Fruit fly (Drosophila melanogaster): ENCODE data around the gene PGRP-LD.

The PGRP-LD gene

dm6 chr3L:5768532-5769497, 11.0 kb upstream of the PGRP-LD start, which contains the start of the genes Ppat-Dpck and scny (continued):
- no peak for TF ChIP-seq crc (GFP tag; optimal IDR thresholded peaks at IDR 0.05)
- no peak for TF ChIP-seq CG1233 (GFP tag; optimal IDR thresholded peaks at IDR 0.05)
- TF ChIP-seq CG2889 (GFP tag; IDR thresholded peaks at IDR 0.05) = no peak
- TF ChIP-seq CG34224 (GFP tag; IDR thresholded peaks at IDR 0.05; ENCODE audit: partially characterized antibody) = peak; percentile 94
- TF ChIP-seq HmgD (GFP tag; optimal IDR thresholded peaks at IDR 0.05) = peak; percentile 5
- TF ChIP-seq Nf-YC (tag; optimal IDR thresholded peaks at IDR 0.05) = peak; percentile 49
- no peak for TF ChIP-seq Side (GFP tag; optimal IDR thresholded peaks at IDR 0.05)
- TF ChIP-seq Sox102F (GFP tag; optimal IDR thresholded peaks at IDR 0.05) = no peak
- no peak for TF ChIP-seq Dek (tag; optimal IDR thresholded peaks at IDR 0.05)
- no peak for TF ChIP-seq CG17359 (tag; optimal IDR thresholded peaks at IDR 0.05)
- TF ChIP-seq ash1 (GFP tag; optimal IDR thresholded peaks at IDR 0.05) = no peak
- TF ChIP-seq chn (GFP tag; optimal IDR thresholded peaks at IDR 0.05) = no peak
- TF ChIP-seq Usf (GFP tag; optimal IDR thresholded peaks at IDR 0.05) = no peak
- TF ChIP-seq shn (GFP tag; optimal IDR thresholded peaks at IDR 0.05) = no peak
- TF ChIP-seq trem (tag; optimal IDR thresholded peaks at IDR 0.05) = peak; percentile 100
- peak; percentile 16 for TF ChIP-seq CG12155 (GFP tag; optimal IDR thresholded peaks at IDR 0.05)
- TF ChIP-seq CG13123 (GFP tag; optimal IDR thresholded peaks at IDR 0.05) = no peak
- TF ChIP-seq CG33557 (GFP tag; optimal IDR thresholded peaks at IDR 0.05) = peak; percentile 35
- TF ChIP-seq sens (GFP tag) = peak; percentile 85
- no peak for TF ChIP-seq CG6175 (GFP tag; IDR thresholded peaks at IDR 0.05)
- no peak for TF ChIP-seq ara (GFP tag; IDR thresholded peaks at IDR 0.05)
- peak; percentile 97 for TF ChIP-seq CG13287 (GFP tag; IDR thresholded peaks at IDR 0.05; ENCODE audit: partially characterized antibody)
- TF ChIP-seq stc (GFP tag; IDR thresholded peaks at IDR 0.05) = no peak
- no peak for TF ChIP-seq Awh (GFP tag; IDR thresholded peaks at IDR 0.05)
- TF ChIP-seq Mad (GFP tag; optimal IDR thresholded peaks at IDR 0.05) = no peak
- TF ChIP-seq CG12744 (GFP tag; optimal IDR thresholded peaks at IDR 0.05) = no peak
- TF ChIP-seq sima (GFP tag; optimal IDR thresholded peaks at IDR 0.05) = no peak
- no peak for TF ChIP-seq Ada2b (GFP tag; IDR thresholded peaks at IDR 0.05)
- TF ChIP-seq CG17385 (GFP tag; optimal IDR thresholded peaks at IDR 0.05) = peak; percentile 14
- TF ChIP-seq CG10431 (GFP tag; optimal IDR thresholded peaks at IDR 0.05) = no peak
- TF ChIP-seq CG14441 (GFP tag; IDR thresholded peaks at IDR 0.05) = no peak
- TF ChIP-seq Asciz (GFP tag; optimal IDR thresholded peaks at IDR 0.05) = no peak
- no peak for TF ChIP-seq CG7271 (tag; optimal IDR thresholded peaks at IDR 0.05)
- peak; percentile 86 for TF ChIP-seq bbx (GFP tag; IDR thresholded peaks at IDR 0.05; ENCODE audit: partially characterized antibody)
- TF ChIP-seq Dip2 (GFP tag; IDR thresholded peaks at IDR 0.05) = no peak
- no peak for TF ChIP-seq CG43689 (GFP tag; IDR thresholded peaks at IDR 0.05)
- TF ChIP-seq bigmax (GFP tag; optimal IDR thresholded peaks at IDR 0.05) = no peak
- TF ChIP-seq CG4328 (GFP tag; optimal IDR thresholded peaks at IDR 0.05) = no peak
- TF ChIP-seq exex (tag; optimal IDR thresholded peaks at IDR 0.05) = no peak
- no peak for TF ChIP-seq tx (GFP tag; optimal IDR thresholded peaks at IDR 0.05)
- no peak for TF ChIP-seq cwo (GFP tag; optimal IDR thresholded peaks at IDR 0.05)
- no peak for TF ChIP-seq CG10654 (GFP tag; optimal IDR thresholded peaks at IDR 0.05)
- no peak for TF ChIP-seq CG32772 (GFP tag; IDR thresholded peaks at IDR 0.05)
- no peak for TF ChIP-seq CG6689 (GFP tag; IDR thresholded peaks at IDR 0.05)
- TF ChIP-seq BtbVII (GFP tag; optimal IDR thresholded peaks at IDR 0.05) = no peak
- no peak for TF ChIP-seq CG11398 (GFP tag; optimal IDR thresholded peaks at IDR 0.05)
- peak; percentile 21 for TF ChIP-seq CG8290 (GFP tag; optimal IDR thresholded peaks at IDR 0.05)
- TF ChIP-seq CG8290 (tag; optimal IDR thresholded peaks at IDR 0.05) = no peak
- no peak for TF ChIP-seq CG9727 (GFP tag; optimal IDR thresholded peaks at IDR 0.05)
- TF ChIP-seq Mes4 (GFP tag; optimal IDR thresholded peaks at IDR 0.05) = no peak
